Fruit fly (Drosophila melanogaster): ENCODE results near the gene CG3823.

The CG3823 gene

dm6 chrX:6353613-6353986 lies 49.8 kb downstream of the CG3823 start (continued):
- TF ChIP-seq tll (GFP tag; optimal IDR thresholded peaks at IDR 0.05), result no peak
- no peak for TF ChIP-seq BEAF-32 (GFP tag; optimal IDR thresholded peaks at IDR 0.05)
- TF ChIP-seq tgo (GFP tag; IDR thresholded peaks at IDR 0.05), result peak; percentile 81
- peak; percentile 90 for TF ChIP-seq Oli (tag; optimal IDR thresholded peaks at IDR 0.05)
- TF ChIP-seq CG7987 (GFP tag; optimal IDR thresholded peaks at IDR 0.05), result no peak
- no peak for TF ChIP-seq amos (GFP tag; IDR thresholded peaks at IDR 0.05; ENCODE audit: partially characterized antibody)
- TF ChIP-seq CG4820 (GFP tag; optimal IDR thresholded peaks at IDR 0.05), result peak; percentile 77
- TF ChIP-seq Asciz (GFP tag; optimal IDR thresholded peaks at IDR 0.05), result peak; percentile 84
- peak; percentile 86 for TF ChIP-seq tap (tag; optimal IDR thresholded peaks at IDR 0.05)
- TF ChIP-seq Gug (GFP tag; IDR thresholded peaks at IDR 0.05), result peak; percentile 26; the same call in 1 of the 4 replicates
- TF ChIP-seq zen2 (GFP tag; IDR thresholded peaks at IDR 0.05; ENCODE audit: partially characterized antibody), result no peak
- peak; percentile 66 for TF ChIP-seq CG30431 (GFP tag; optimal IDR thresholded peaks at IDR 0.05)
- peak; percentile 70 for TF ChIP-seq Nf-YB (GFP tag; optimal IDR thresholded peaks at IDR 0.05)
- no peak for TF ChIP-seq chn (GFP tag; optimal IDR thresholded peaks at IDR 0.05)
- 0 out of 2 replicates have a peak, but pooled peaks have one; percentile 75 for TF ChIP-seq cas (GFP tag; IDR thresholded peaks at IDR 0.05)
- TF ChIP-seq TFAM (GFP tag; optimal IDR thresholded peaks at IDR 0.05), result peak; percentile 48
- TF ChIP-seq kah (GFP tag; optimal IDR thresholded peaks at IDR 0.05), result peak; percentile 71
- TF ChIP-seq Hr51 (GFP tag; optimal IDR thresholded peaks at IDR 0.05), result peak; percentile 15 to 93
- peak; percentile 47; the same call in 1 of the 2 replicates for TF ChIP-seq CG10321 (GFP tag; IDR thresholded peaks at IDR 0.05)
- TF ChIP-seq CG42726 (GFP tag; IDR thresholded peaks at IDR 0.05; ENCODE audit: partially characterized antibody), result no peak
- TF ChIP-seq CG12299 (tag; optimal IDR thresholded peaks at IDR 0.05), result peak; percentile 89
- peak; percentile 55 for TF ChIP-seq CG8765 (GFP tag; IDR thresholded peaks at IDR 0.05)
- peak; percentile 93 for TF ChIP-seq CG11504 (tag; optimal IDR thresholded peaks at IDR 0.05)
- TF ChIP-seq zen (tag; optimal IDR thresholded peaks at IDR 0.05), result peak; percentile 76
- TF ChIP-seq row (GFP tag; IDR thresholded peaks at IDR 0.05), result peak; percentile 89
- TF ChIP-seq mld (GFP tag; IDR thresholded peaks at IDR 0.05; ENCODE audit: partially characterized antibody), result no peak
- TF ChIP-seq HLH3B (GFP tag; IDR thresholded peaks at IDR 0.05), result peak; percentile 86
- peak; percentile 77 for TF ChIP-seq scrt (GFP tag; optimal IDR thresholded peaks at IDR 0.05)
- TF ChIP-seq pfk (GFP tag; optimal IDR thresholded peaks at IDR 0.05), result no peak
- TF ChIP-seq CG4424 (GFP tag; optimal IDR thresholded peaks at IDR 0.05), result peak; percentile 84
- TF ChIP-seq Nf-YA (GFP tag; IDR thresholded peaks at IDR 0.05), result peak; percentile 66
- peak; percentile 76 for TF ChIP-seq CG17568 (GFP tag; optimal IDR thresholded peaks at IDR 0.05)
- TF ChIP-seq CG10209 (GFP tag; optimal IDR thresholded peaks at IDR 0.05), result peak; percentile 89
- peak; percentile 73 for TF ChIP-seq CG32772 (GFP tag; IDR thresholded peaks at IDR 0.05)
- TF ChIP-seq CG11247 (GFP tag; IDR thresholded peaks at IDR 0.05), result peak; percentile 68
- peak; percentile 44 for TF ChIP-seq CG13123 (GFP tag; optimal IDR thresholded peaks at IDR 0.05)
- TF ChIP-seq CG3407 (GFP tag; optimal IDR thresholded peaks at IDR 0.05), result peak; percentile 80
- TF ChIP-seq CG4730 (GFP tag; IDR thresholded peaks at IDR 0.05), result peak; percentile 70
- TF ChIP-seq maf-S (GFP tag; optimal IDR thresholded peaks at IDR 0.05), result no peak
- TF ChIP-seq Antp (GFP tag; optimal IDR thresholded peaks at IDR 0.05), result no peak
- TF ChIP-seq CG3065 (GFP tag; optimal IDR thresholded peaks at IDR 0.05), result peak; percentile 31
- TF ChIP-seq CG9727 (GFP tag; optimal IDR thresholded peaks at IDR 0.05), result peak; percentile 92
- TF ChIP-seq Hmx (GFP tag; optimal IDR thresholded peaks at IDR 0.05), result peak; percentile 32
- peak; percentile 97 for TF ChIP-seq CG31441 (GFP tag; IDR thresholded peaks at IDR 0.05)
- TF ChIP-seq CG6654 (GFP tag; optimal IDR thresholded peaks at IDR 0.05), result peak; percentile 59
- peak; percentile 67 for TF ChIP-seq NFAT (GFP tag; IDR thresholded peaks at IDR 0.05)
- peak; percentile 15 for TF ChIP-seq Elba2 (GFP tag; optimal IDR thresholded peaks at IDR 0.05)
- peak; percentile 72 for TF ChIP-seq run (tag; optimal IDR thresholded peaks at IDR 0.05)
- TF ChIP-seq vfl (GFP tag; optimal IDR thresholded peaks at IDR 0.05), result no peak
- peak; percentile 77 for TF ChIP-seq Chrac-16 (GFP tag; optimal IDR thresholded peaks at IDR 0.05)

All from whole organism, embryonic.